Worm (Caenorhabditis elegans) whole organism, L4/young adult: Measurements from ENCODE around the gene F28H7.3.

Source experiments
- dao-5 ChIP-seq: sonication (generic microtip); optimal IDR thresholded peaks from 2 replicates; lab custom pipeline; 2016; ENCODE audit warnings: missing genotype, missing genetic modification characterization, moderate library complexity, missing compliant biosample characterization
- him-1 ChIP-seq: sonication (generic microtip); optimal IDR thresholded peaks from 2 replicates; lab custom pipeline; 2016; ENCODE audit warnings: missing genotype, missing genetic modification reagents, missing genetic modification characterization, missing compliant biosample characterization

ce11 chrV:10757128-10757527, 6.5 kb upstream of the F28H7.3 start:
- TF ChIP-seq him-1 (tag; lab: Kevin White, UChicago) (no peak), dao-5 (no peak)
